Worm (Caenorhabditis elegans) whole organism, midembryonic: ENCODE measurements around the gene mtm-6.

ENCODE experiments used
- flt-1 ChIP-seq: fragments of 200-800 bp; sonication (Bioruptor generic); IDR thresholded peaks from 2 replicates; pipeline ENCODE4 v1.3.6; 2022; ENCODE audit warnings: missing genetic modification characterization, missing compliant biosample characterization
- med-1 ChIP-seq: sonication (generic microtip); optimal IDR thresholded peaks from 2 replicates; lab custom pipeline; 2017; ENCODE audit warnings: missing genetic modification characterization, mild to moderate bottlenecking, missing compliant biosample characterization, antibody characterized with exemption, missing genetic modification reagents; ENCODE audit not compliant: insufficient read depth
- ztf-29 ChIP-seq: fragments of 200-800 bp; sonication (Bioruptor generic); IDR thresholded peaks from 2 replicates; pipeline ENCODE4 v1.3.6; 2022; ENCODE audit warnings: missing genetic modification reagents, missing genetic modification characterization, missing compliant biosample characterization

DNA sequence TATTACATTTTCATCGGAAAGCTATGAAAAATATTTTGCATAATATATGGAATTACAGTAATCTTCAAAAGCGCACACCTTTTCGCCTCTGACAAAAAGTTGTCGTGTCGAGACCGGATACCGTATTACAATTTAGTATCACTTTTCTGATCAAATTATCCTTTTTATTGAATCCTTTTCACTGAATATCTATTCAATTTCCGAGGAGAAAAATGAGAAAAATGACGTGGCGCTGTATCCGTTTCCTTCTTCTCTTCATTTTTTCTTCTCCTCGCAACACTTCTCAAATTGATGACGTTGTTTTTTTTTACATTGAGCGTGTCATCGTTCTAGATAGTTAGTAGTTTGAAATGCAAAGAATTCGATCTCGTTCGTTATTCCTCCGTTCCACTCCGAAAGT, 4.1 kb downstream of the mtm-6 start:
- TF ChIP-seq med-1 (GFP tag; lab: Kevin White, UChicago) (no peak), flt-1 (GFP tag; lab: Robert Waterston, UW) (no peak), ztf-29 (no peak)
